Worm (Caenorhabditis elegans): ENCODE data around the gene Y57G11C.1142.
"Not testable (repeated sequence)": the region's sequence is repeated elsewhere in the genome, so short reads cannot be mapped to it uniquely, and the experiment has no call there.

- TF ChIP-seq dmd-4 (tag; optimal IDR thresholded peaks at IDR 0.05); egl-27 (tag; optimal IDR thresholded peaks at IDR 0.05); unc-62 (GFP tag; optimal IDR thresholded peaks at IDR 0.05); unc-39 (tag; optimal IDR thresholded peaks at IDR 0.05); ama-1 (optimal IDR thresholded peaks at IDR 0.05); ceh-82 (tag; optimal IDR thresholded peaks at IDR 0.05); peb-1 (tag; optimal IDR thresholded peaks at IDR 0.05); C34F6.9 (tag; optimal IDR thresholded peaks at IDR 0.05); lsy-2 (tag; optimal IDR thresholded peaks at IDR 0.05); blmp-1 (tag; optimal IDR thresholded peaks at IDR 0.05; ENCODE audit: insufficient read depth); skn-1 (tag; optimal IDR thresholded peaks at IDR 0.05); nhr-12 (tag; optimal IDR thresholded peaks at IDR 0.05); elt-1 (tag; optimal IDR thresholded peaks at IDR 0.05); nhr-10 (tag; optimal IDR thresholded peaks at IDR 0.05): not testable (repeated sequence)
Observed at ce11 chrIV:14774454-14774853, 28.0 kb upstream of the Y57G11C.1142 start, which contains the start of gene Y57G11C.51.

All from whole organism, L2 larva.